Worm (Caenorhabditis elegans) whole organism, late embryonic: Measurements from ENCODE around the gene tomm-70.

Experiments
- C38D4.7 ChIP-seq: fragments of 200-800 bp; sonication (Bioruptor generic); optimal IDR thresholded peaks from 2 replicates; lab custom pipeline; 2018; ENCODE audit warnings: mild to moderate bottlenecking, missing genetic modification characterization, moderate library complexity, missing compliant biosample characterization
- K02D7.2 ChIP-seq: sonication (generic microtip); optimal IDR thresholded peaks from 2 replicates; lab custom pipeline; 2017; ENCODE audit warnings: mild to moderate bottlenecking, missing genetic modification characterization, missing compliant biosample characterization
- K09A11.1 ChIP-seq: sonication (generic microtip); optimal IDR thresholded peaks from 2 replicates; lab custom pipeline; 2017; ENCODE audit warnings: antibody characterized with exemption, mild to moderate bottlenecking, missing genetic modification characterization, missing compliant biosample characterization; ENCODE audit not compliant: insufficient read depth
- T23F11.4 ChIP-seq: fragments of 200-800 bp; sonication (Bioruptor generic); optimal IDR thresholded peaks from 2 replicates; lab custom pipeline; 2018; ENCODE audit warnings: mild to moderate bottlenecking, missing genetic modification characterization, missing compliant biosample characterization
- ahr-1 ChIP-seq: sonication (generic microtip); optimal IDR thresholded peaks from 2 replicates; lab custom pipeline; 2016; ENCODE audit warnings: missing genetic modification characterization, missing compliant biosample characterization
- ceh-19 ChIP-seq: fragments of 200-800 bp; sonication (Bioruptor generic); optimal IDR thresholded peaks from 2 replicates; lab custom pipeline; 2018; ENCODE audit warnings: mild to moderate bottlenecking, missing genetic modification characterization, missing compliant biosample characterization
- ceh-22 ChIP-seq: sonication (generic microtip); optimal IDR thresholded peaks from 2 replicates; lab custom pipeline; 2017; ENCODE audit warnings: missing biosample characterization, missing genetic modification characterization
- ceh-30 ChIP-seq: fragments of 150-350 bp; optimal IDR thresholded peaks from 2 replicates; lab custom pipeline; 2014; ENCODE audit warnings: missing biosample characterization, missing genetic modification characterization
- ceh-31 ChIP-seq: sonication (generic microtip); optimal IDR thresholded peaks from 2 replicates; lab custom pipeline; 2016; ENCODE audit warnings: missing genetic modification characterization, missing compliant biosample characterization
- ceh-6 ChIP-seq: fragments of 200-800 bp; sonication (Bioruptor generic); optimal IDR thresholded peaks from 2 replicates; lab custom pipeline; 2018; ENCODE audit warnings: mild to moderate bottlenecking, missing genetic modification characterization, missing compliant biosample characterization
- dmd-4 ChIP-seq: sonication (generic microtip); optimal IDR thresholded peaks from 2 replicates; lab custom pipeline; 2016; ENCODE audit warnings: borderline replicate concordance, missing genetic modification characterization, missing compliant biosample characterization
- dve-1 ChIP-seq: sonication (generic microtip); optimal IDR thresholded peaks from 2 replicates; lab custom pipeline; 2017; ENCODE audit warnings: antibody characterized with exemption, mild to moderate bottlenecking, missing genetic modification characterization, missing compliant biosample characterization
- elt-2 ChIP-seq: sonication (generic microtip); optimal IDR thresholded peaks from 2 replicates; lab custom pipeline; 2016; ENCODE audit warnings: missing genetic modification reagents, missing genetic modification characterization, missing compliant biosample characterization
- elt-4 ChIP-seq: sonication (generic microtip); optimal IDR thresholded peaks from 2 replicates; lab custom pipeline; 2016; ENCODE audit warnings: missing genetic modification characterization, missing compliant biosample characterization
- ets-4 ChIP-seq: sonication (generic microtip); optimal IDR thresholded peaks from 2 replicates; lab custom pipeline; 2016; ENCODE audit warnings: missing genetic modification characterization, missing compliant biosample characterization
- eyg-1 ChIP-seq: sonication (generic microtip); optimal IDR thresholded peaks from 2 replicates; lab custom pipeline; 2016; ENCODE audit warnings: missing genotype, missing genetic modification characterization, missing compliant biosample characterization
- fkh-6 ChIP-seq: sonication (generic microtip); optimal IDR thresholded peaks from 2 replicates; lab custom pipeline; 2016; ENCODE audit warnings: missing genetic modification characterization, missing compliant biosample characterization
- hlh-13 ChIP-seq: fragments of 200-800 bp; sonication (Bioruptor generic); optimal IDR thresholded peaks from 2 replicates; lab custom pipeline; 2018; ENCODE audit warnings: mild to moderate bottlenecking, missing genetic modification characterization, missing compliant biosample characterization
- hlh-30 ChIP-seq: sonication (generic microtip); optimal IDR thresholded peaks from 2 replicates; lab custom pipeline; 2017; ENCODE audit warnings: antibody characterized with exemption, missing genetic modification characterization, missing compliant biosample characterization; ENCODE audit not compliant: insufficient read depth
- lim-6 ChIP-seq: sonication (generic microtip); optimal IDR thresholded peaks from 2 replicates; lab custom pipeline; 2016; ENCODE audit warnings: missing genetic modification characterization, missing compliant biosample characterization
- madf-2 ChIP-seq: sonication (generic microtip); optimal IDR thresholded peaks from 2 replicates; lab custom pipeline; 2017; ENCODE audit warnings: missing genetic modification characterization, missing compliant biosample characterization
- nfya-1 ChIP-seq: sonication (generic microtip); optimal IDR thresholded peaks from 2 replicates; lab custom pipeline; 2017; ENCODE audit warnings: missing genetic modification characterization, mild to moderate bottlenecking, missing compliant biosample characterization, antibody characterized with exemption, moderate library complexity
- nhr-11 ChIP-seq: fragments of 150-350 bp; optimal IDR thresholded peaks from 2 replicates; lab custom pipeline; 2014; ENCODE audit warnings: missing biosample characterization, missing genetic modification characterization
- nhr-232 ChIP-seq: sonication (generic microtip); optimal IDR thresholded peaks from 2 replicates; lab custom pipeline; 2016; ENCODE audit warnings: missing genetic modification characterization, missing compliant biosample characterization
- pag-3 ChIP-seq: sonication (generic microtip); optimal IDR thresholded peaks from 2 replicates; lab custom pipeline; 2016; ENCODE audit warnings: missing compliant biosample characterization, missing genetic modification characterization, borderline replicate concordance
- pat-9 ChIP-seq: fragments of 200-800 bp; sonication (Bioruptor generic); optimal IDR thresholded peaks from 2 replicates; lab custom pipeline; 2018; ENCODE audit warnings: mild to moderate bottlenecking, missing genetic modification characterization, moderate library complexity, missing compliant biosample characterization
- pha-2 ChIP-seq: sonication (generic microtip); optimal IDR thresholded peaks from 2 replicates; lab custom pipeline; 2017; ENCODE audit warnings: mild to moderate bottlenecking, missing genetic modification characterization, missing compliant biosample characterization
- pha-4 ChIP-seq: fragments of 150-350 bp; optimal IDR thresholded peaks from 2 replicates; lab custom pipeline; 2018; ENCODE audit warnings: missing biosample characterization, missing genetic modification reagents, missing genetic modification characterization
- pqm-1 ChIP-seq: sonication (generic microtip); optimal IDR thresholded peaks from 2 replicates; lab custom pipeline; 2016; ENCODE audit warnings: missing genetic modification characterization, missing compliant biosample characterization
- pros-1 ChIP-seq: fragments of 150-350 bp; optimal IDR thresholded peaks from 2 replicates; lab custom pipeline; 2014; ENCODE audit warnings: missing biosample characterization, missing genetic modification reagents, missing genetic modification characterization
- tbx-7 ChIP-seq: sonication (generic microtip); optimal IDR thresholded peaks from 2 replicates; lab custom pipeline; 2016; ENCODE audit warnings: missing genotype, missing genetic modification characterization, missing compliant biosample characterization
- ttx-3 ChIP-seq: sonication (generic microtip); optimal IDR thresholded peaks from 2 replicates; lab custom pipeline; 2016; ENCODE audit warnings: missing genetic modification reagents, missing genetic modification characterization, missing compliant biosample characterization
- unc-86 ChIP-seq: sonication (generic microtip); optimal IDR thresholded peaks from 2 replicates; lab custom pipeline; 2016; ENCODE audit warnings: missing genetic modification characterization, missing compliant biosample characterization
- zip-5 ChIP-seq: sonication (generic microtip); optimal IDR thresholded peaks from 2 replicates; lab custom pipeline; 2016; ENCODE audit warnings: missing genetic modification characterization, missing compliant biosample characterization

The tomm-70 gene

DNA sequence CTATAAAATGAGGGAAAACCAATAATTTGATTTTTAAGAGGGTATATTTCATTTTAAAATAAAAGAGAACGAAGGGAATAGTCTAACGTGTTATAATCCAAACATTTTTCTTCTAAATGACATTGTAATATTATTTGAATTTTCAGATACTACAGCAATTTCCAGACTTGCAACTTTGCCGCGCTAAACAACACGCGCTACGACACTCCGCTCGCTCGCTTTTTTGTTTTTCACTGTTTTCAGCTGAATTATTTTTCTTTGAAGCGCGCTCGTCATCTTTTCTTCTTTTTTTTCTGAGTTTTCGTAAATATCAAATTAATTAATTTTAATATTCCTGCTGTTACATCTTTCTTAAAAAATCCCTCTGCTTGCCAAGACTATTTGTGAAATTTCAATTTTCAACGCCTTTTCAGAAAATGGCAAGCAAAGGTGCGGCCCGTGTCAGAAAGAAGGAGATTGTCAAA is 37.3 kb downstream of the tomm-70 start, which contains the start of gene mrpl-11:
Gene mrpl-11 (plus strand): TSS at position 414 of the 464 bp plus-strand sequence.
- TF ChIP-seq dmd-4 (tag; lab: Kevin White, UChicago) (no peak), ceh-6 (GFP tag; lab: Kevin White, UChicago) (no peak), K02D7.2 (tag; lab: Kevin White, UChicago) (no peak), ceh-22 (no peak), elt-4 (tag; lab: Kevin White, UChicago) (no peak), nfya-1 (no peak), dve-1 (tag; lab: Kevin White, UChicago) (no peak), hlh-30 (tag; lab: Kevin White, UChicago) (no peak)

DNA sequence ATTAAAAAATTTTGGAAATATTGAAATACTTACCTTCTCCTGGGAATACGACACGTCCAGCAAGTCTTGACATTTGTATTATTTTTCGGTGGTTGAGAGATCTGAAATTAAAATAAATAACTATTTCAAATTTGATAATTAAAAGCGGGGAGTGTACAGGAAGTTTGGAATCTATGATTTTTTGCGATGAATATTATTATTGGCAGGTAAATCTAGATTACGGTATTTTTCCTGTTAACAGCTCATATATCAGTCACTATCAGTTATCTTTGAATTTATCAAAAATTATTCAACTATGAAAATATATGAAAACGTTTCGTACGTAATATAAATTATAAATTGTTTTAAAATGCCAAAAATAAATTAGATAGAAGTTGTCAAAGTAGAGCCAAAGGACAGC is 38.5 kb downstream of the tomm-70 start, which contains the start of gene B0303.14:
Gene B0303.14 (minus strand): TSS at position 101 of the 400 bp plus-strand sequence.
- TF ChIP-seq pat-9 (tag; lab: Kevin White, UChicago) (no peak), nhr-11 (tag; lab: Kevin White, UChicago) (no peak), pha-2 (tag; lab: Kevin White, UChicago) (no peak), ttx-3 (no peak), madf-2 (tag; lab: Kevin White, UChicago) (no peak), ahr-1 (tag; lab: Kevin White, UChicago) (no peak), K02D7.2 (tag; lab: Kevin White, UChicago) (no peak), ceh-30 (tag; lab: Kevin White, UChicago) (no peak), ceh-19 (GFP tag; lab: Kevin White, UChicago) (no peak), fkh-6 (no peak), C38D4.7 (GFP tag; lab: Kevin White, UChicago) (no peak), zip-5 (tag; lab: Kevin White, UChicago) (no peak), pros-1 (tag; lab: Kevin White, UChicago) (no peak), hlh-13 (GFP tag; lab: Kevin White, UChicago) (no peak), eyg-1 (tag; lab: Kevin White, UChicago) (no peak), ceh-22 (no peak), T23F11.4 (GFP tag; lab: Kevin White, UChicago) (no peak)
- TF ChIP-seq, all 69 proteins: peak for 0

DNA sequence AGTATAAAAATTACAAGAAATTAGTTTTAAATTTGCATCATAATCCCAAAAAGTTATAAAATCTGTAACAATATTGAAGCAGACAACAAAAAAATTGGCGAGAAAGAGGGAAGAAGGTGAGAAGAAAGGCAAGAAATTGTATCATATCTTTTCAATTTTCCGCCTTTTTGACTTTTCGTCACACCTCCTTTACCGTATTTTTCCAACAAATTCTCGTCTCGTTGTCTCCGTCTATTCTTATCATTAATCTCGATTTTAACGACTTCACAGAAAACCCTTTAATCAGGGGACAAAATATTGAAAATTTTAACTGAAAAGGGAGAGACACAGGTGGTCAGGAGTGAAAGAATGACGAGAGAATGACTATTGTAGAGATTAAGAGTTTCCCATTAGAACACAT is 41.6 kb downstream of the tomm-70 start:
- no peak for TF ChIP-seq unc-86 (tag; lab: Kevin White, UChicago)

DNA sequence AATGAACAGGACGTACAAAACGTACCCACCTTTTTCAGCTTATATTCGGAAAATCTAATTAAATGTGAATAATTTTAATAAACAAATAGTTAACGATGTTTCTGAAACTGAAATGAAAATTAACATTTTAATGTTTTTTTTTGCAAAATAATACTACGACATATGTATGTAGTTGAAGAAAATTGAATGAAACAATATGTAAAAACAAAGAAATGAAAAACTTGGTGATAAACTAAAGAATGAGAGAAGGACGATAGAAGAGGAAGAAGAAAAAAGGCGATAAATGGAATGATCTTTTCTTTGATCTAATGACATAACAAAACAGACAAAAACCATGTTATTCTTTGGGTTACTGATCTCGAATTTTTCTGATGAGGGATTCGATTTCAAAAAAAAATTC is 44.2 kb downstream of the tomm-70 start, which contains the start of gene B0303.11:
Gene B0303.11 (minus strand): TSS at position 101 of the 400 bp plus-strand sequence.
- no peak for TF ChIP-seq nhr-232 (tag; lab: Kevin White, UChicago)
- no peak for TF ChIP-seq pha-4 (tag; lab: Kevin White, UChicago)
- TF ChIP-seq lim-6 (tag; lab: Kevin White, UChicago) = no peak
- TF ChIP-seq C38D4.7 (GFP tag; lab: Kevin White, UChicago) = no peak
- TF ChIP-seq nhr-11 (tag; lab: Kevin White, UChicago) = no peak
- TF ChIP-seq ceh-31 (tag; lab: Kevin White, UChicago) = no peak
- TF ChIP-seq, all 69 proteins: peak for 0

DNA sequence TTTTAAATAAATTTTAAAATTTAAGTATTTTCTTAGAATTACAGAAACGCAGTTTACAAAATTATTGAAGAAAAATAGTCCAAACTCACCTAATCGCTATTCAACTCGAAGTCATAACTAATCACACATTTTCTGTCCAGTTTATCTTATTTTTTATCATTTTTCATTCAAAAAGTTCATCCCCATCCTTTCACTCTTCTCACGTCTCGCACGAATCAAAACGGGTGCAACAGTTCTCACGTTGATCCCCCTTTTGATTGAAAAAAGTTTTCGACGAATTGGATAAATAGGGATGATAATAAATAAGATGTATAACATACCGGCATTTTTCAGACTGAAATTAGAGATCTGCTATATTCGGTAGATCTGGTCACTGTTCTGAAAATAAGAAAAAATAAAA is 44.8 kb downstream of the tomm-70 start:
- TF ChIP-seq tbx-7 (tag; lab: Kevin White, UChicago) (no peak), pros-1 (tag; lab: Kevin White, UChicago) (no peak), pag-3 (tag; lab: Kevin White, UChicago) (no peak), elt-2 (tag; lab: Kevin White, UChicago) (no peak), pqm-1 (tag; lab: Kevin White, UChicago) (no peak), K09A11.1 (tag; lab: Kevin White, UChicago) (no peak), ahr-1 (tag; lab: Kevin White, UChicago) (no peak), ets-4 (tag; lab: Kevin White, UChicago) (no peak)
